Worm (Caenorhabditis elegans) whole organism, young adult: Measurements from ENCODE around the gene B0348.1.

Experiments
- F52B5.7 ChIP-seq: sonication (generic microtip); optimal IDR thresholded peaks from 2 replicates; lab custom pipeline; 2016; ENCODE audit warnings: mild to moderate bottlenecking, missing genetic modification characterization, missing compliant biosample characterization
- aptf-3 ChIP-seq: fragments of 200-800 bp; sonication (Bioruptor generic); IDR thresholded peaks from 2 replicates; pipeline ENCODE4 v1.3.6; 2022; ENCODE audit warnings: missing genetic modification characterization, missing compliant biosample characterization
- lsy-27 ChIP-seq: sonication (generic microtip); optimal IDR thresholded peaks from 2 replicates; lab custom pipeline; 2017; ENCODE audit warnings: missing genetic modification characterization, mild to moderate bottlenecking, missing compliant biosample characterization, antibody characterized with exemption, missing genotype, borderline replicate concordance; ENCODE audit not compliant: insufficient read depth
- mes-4 ChIP-seq: sonication (generic microtip); optimal IDR thresholded peaks from 2 replicates; lab custom pipeline; 2016; ENCODE audit warnings: missing genotype, missing genetic modification characterization, missing compliant biosample characterization
- nhr-80 ChIP-seq: sonication (generic microtip); optimal IDR thresholded peaks from 2 replicates; lab custom pipeline; 2016; ENCODE audit warnings: missing genetic modification characterization, missing compliant biosample characterization
- pha-4 ChIP-seq: fragments of 150-350 bp; sonication (generic microtip); optimal IDR thresholded peaks from 2 replicates; lab custom pipeline; 2014; ENCODE audit warnings: missing biosample characterization, missing genetic modification reagents, missing genetic modification characterization
- unc-62 ChIP-seq: fragments of 150-350 bp; optimal IDR thresholded peaks from 2 replicates; lab custom pipeline; 2014; ENCODE audit warnings: missing biosample characterization, missing genetic modification reagents, missing genetic modification characterization

DNA sequence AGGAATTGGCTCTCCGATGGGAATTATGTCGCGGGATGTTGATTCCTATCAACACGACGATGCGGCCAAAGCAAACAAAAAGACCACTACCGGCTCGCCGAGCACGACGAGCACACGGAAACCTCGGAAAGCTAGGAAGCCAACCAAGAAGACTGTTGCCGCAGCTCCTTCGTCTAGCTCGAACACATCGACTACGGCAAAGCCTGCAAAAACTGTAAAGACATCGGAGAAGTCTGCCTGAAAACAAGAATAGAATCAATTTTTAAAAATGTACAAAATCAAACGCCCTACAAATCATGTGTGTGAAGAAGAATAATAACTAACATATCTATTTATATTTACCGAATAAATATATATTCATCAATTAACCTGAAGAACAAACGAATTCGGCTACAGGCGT lies 42.5 kb upstream of the B0348.1 start:
- TF ChIP-seq mes-4 (tag; lab: Kevin White, UChicago) (no peak), pha-4 (no peak), nhr-80 (tag; lab: Kevin White, UChicago) (no peak), F52B5.7 (tag; lab: Kevin White, UChicago) (no peak), lsy-27 (tag; lab: Kevin White, UChicago) (no peak), aptf-3 (no peak), unc-62 (GFP tag; lab: Kevin White, UChicago) (no peak)
